Fruit fly (Drosophila melanogaster): ENCODE measurements around the gene Sry-delta.

DNA sequence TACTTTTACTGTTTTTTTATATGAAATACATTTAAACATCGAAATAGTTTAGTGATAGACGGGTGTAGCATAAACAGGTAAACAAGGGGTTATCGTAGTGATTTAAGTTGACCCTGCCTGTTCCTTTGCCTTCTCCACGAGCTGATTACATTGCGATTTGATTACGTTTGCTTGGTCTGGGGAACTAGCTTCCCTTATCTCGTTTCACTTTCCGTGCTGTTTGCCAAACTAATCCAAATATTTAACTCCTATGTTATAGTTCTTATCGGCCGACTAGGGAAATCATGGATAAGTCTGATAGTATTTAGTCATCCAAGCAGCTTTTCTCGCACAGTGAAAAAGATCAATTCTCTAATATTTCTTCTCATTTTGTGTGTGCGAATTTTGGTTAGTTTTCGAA, 18.8 kb downstream of the Sry-delta start:
- TF ChIP-seq EcR (GFP tag; optimal IDR thresholded peaks at IDR 0.05) (no peak), D1 (tag; optimal IDR thresholded peaks at IDR 0.05) (no peak), CG9948 (tag; optimal IDR thresholded peaks at IDR 0.05) (no peak), CG17806 (tag; optimal IDR thresholded peaks at IDR 0.05) (no peak)

Data from whole organism, pupa.